Fruit fly (Drosophila melanogaster) S2 (cell line): ENCODE results near the gene CG32195.
A peak's percentile ranks its signal among the peaks of the same experiment; 100 is the strongest.

ENCODE experiments used
- CG8478 ChIP-seq: fragments of >200 bp; optimal IDR thresholded peaks from 2 replicates; lab custom pipeline; 2018
- CTCF ChIP-seq, 2 experiments: fragments of >200 bp; optimal IDR thresholded peaks; 2 replicates each; lab custom pipeline; 2018

The CG32195 gene

DNA sequence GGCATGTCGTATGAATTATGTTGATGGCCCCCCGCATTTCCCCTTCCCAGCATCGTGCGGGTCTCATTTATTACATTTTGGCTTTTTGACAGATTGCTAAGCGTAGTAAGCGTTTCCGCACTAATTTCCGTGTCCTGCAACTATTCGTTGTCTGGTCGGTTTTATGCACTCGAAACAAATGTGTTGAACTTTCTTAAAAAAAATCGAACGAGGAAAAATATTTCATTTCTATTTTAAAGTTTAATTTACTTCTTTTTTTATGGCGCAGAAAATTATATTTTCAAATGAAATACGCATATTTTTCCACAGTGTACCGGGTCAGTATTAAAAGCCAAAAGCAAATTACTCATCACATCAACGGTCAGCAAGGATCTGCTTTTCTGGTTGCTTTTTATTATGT lies 52.0 kb downstream of the CG32195 start:
- TF ChIP-seq CG8478 (lab: Kevin White, UChicago) = no peak
- TF ChIP-seq CTCF (optimal IDR thresholded peaks at IDR 0.05; lab: Kevin White, UChicago) = no peak

DNA sequence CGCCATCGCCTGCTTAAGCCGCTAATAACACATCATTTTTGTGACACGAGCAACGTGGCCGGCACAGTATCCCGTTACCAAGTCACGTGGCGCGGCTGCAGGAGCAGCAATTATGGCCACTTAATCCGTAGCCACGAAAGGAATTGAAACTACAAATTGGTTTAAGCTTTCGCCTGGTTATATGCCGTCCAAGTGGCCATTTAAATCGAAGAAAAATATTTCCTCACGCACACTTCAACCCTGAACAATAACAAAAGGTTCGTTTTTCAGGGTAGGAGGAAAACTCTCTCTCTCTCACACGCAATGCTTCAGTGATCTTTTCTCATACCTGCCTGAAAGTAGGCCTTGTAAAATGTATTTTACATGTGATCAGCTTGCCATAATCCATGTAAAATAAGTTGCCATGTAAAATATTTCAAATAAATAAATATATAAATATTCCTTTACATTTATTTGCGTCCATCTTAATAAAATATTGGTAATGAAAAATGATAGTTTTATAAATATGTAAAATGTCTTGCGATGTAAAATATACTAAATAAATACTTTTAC lies 54.3 kb downstream of the CG32195 start:
- TF ChIP-seq CTCF (optimal IDR thresholded peaks at IDR 0.05; lab: Kevin White, UChicago) = peak; percentile 48 to 55
- TF ChIP-seq CG8478 (lab: Kevin White, UChicago) = no peak
